Worm (Caenorhabditis elegans) whole organism, L4/young adult: ENCODE measurements around the gene ifd-2.

ENCODE experiments used
- W03F9.2 ChIP-seq: fragments of 150-350 bp; optimal IDR thresholded peaks from 2 replicates; lab custom pipeline; 2014; ENCODE audit warnings: missing biosample characterization, missing genetic modification characterization
- dao-5 ChIP-seq: sonication (generic microtip); optimal IDR thresholded peaks from 2 replicates; lab custom pipeline; 2016; ENCODE audit warnings: missing genotype, missing genetic modification characterization, moderate library complexity, missing compliant biosample characterization
- him-1 ChIP-seq: sonication (generic microtip); optimal IDR thresholded peaks from 2 replicates; lab custom pipeline; 2016; ENCODE audit warnings: missing genotype, missing genetic modification reagents, missing genetic modification characterization, missing compliant biosample characterization

- TF ChIP-seq him-1 (tag; lab: Kevin White, UChicago) (no peak), W03F9.2 (tag; lab: Kevin White, UChicago) (no peak), dao-5 (tag; lab: Kevin White, UChicago) (no peak)
These were observed 5.0 kb downstream of the ifd-2 start, which contains the start of gene F25E2.2 for ce11 chrX:810694-811093.
